Worm (Caenorhabditis elegans): ENCODE results near the gene ent-2.
A peak's percentile ranks its signal among the peaks of the same experiment; 100 is the strongest.

The ent-2 gene

DNA sequence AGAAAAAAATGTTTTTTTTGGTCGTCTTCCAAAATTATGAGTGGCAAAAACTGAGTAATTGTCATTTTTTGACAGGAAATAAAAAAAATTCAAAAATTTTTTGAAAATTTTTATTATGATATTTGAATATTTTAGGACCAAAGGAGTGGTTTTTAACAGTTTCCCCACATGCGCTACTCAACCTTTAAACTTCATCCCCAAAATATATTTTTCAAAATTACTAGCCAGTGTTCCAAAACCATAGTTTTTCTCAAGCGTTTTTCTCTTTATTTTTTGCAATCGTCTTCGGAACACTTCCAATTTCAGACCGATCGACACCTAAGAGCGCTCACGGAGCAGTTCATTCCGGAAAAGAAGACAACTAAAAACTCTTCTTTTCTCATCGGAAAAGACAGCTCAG is 23.9 kb upstream of the ent-2 start, which contains the start of gene K09A9.6:
Gene K09A9.6 (plus strand): TSS at position 301 of the 400 bp plus-strand sequence.
- TF ChIP-seq nhr-19 (GFP tag; conservative IDR thresholded peaks at IDR 0.05) (no peak), nhr-76 (tag; optimal IDR thresholded peaks at IDR 0.05) (no peak), nhr-12 (tag; optimal IDR thresholded peaks at IDR 0.05) (no peak), ztf-4 (tag; optimal IDR thresholded peaks at IDR 0.05) (no peak), elt-2 (tag; optimal IDR thresholded peaks at IDR 0.05) (no peak), egl-27 (tag; optimal IDR thresholded peaks at IDR 0.05) (no peak), unc-30 (tag; optimal IDR thresholded peaks at IDR 0.05) (no peak), zag-1 (tag; optimal IDR thresholded peaks at IDR 0.05) (no peak), fkh-10 (GFP tag; optimal IDR thresholded peaks at IDR 0.05) (no peak)

DNA sequence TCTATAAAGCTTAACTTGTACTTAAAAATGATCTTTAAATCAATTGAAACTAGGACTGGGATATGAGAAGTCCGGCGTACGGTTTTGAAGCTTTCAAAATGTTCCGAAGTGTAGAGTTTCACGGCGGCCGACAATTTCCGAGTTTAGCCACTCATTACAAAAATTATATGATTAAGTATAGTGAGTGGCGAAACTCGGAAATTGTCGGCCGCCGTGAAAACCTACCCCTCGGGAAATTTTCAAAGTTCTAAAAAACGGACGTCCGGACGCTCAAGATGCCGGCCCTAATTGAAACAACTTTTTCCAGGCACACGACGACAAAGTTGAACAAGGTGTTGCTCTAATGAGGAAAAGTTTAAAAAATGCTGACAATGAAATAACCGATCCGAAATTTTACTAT is 15.7 kb upstream of the ent-2 start:
- TF ChIP-seq xbp-1 (tag; optimal IDR thresholded peaks at IDR 0.05) (no peak), nhr-19 (GFP tag; conservative IDR thresholded peaks at IDR 0.05) (no peak), elt-2 (tag; optimal IDR thresholded peaks at IDR 0.05) (no peak), elt-3 (tag; optimal IDR thresholded peaks at IDR 0.05) (no peak), fkh-4 (tag; optimal IDR thresholded peaks at IDR 0.05; ENCODE audit: borderline replicate concordance) (no peak), egl-27 (tag; optimal IDR thresholded peaks at IDR 0.05) (no peak), dpl-1 (GFP tag; optimal IDR thresholded peaks at IDR 0.05) (no peak), fkh-8 (tag; optimal IDR thresholded peaks at IDR 0.05) (no peak), pqm-1 (tag; optimal IDR thresholded peaks at IDR 0.05) (no peak), ceh-90 (tag; optimal IDR thresholded peaks at IDR 0.05) (no peak), hlh-17 (GFP tag; optimal IDR thresholded peaks at IDR 0.05; ENCODE audit: borderline replicate concordance) (no peak), mdl-1 (tag; optimal IDR thresholded peaks at IDR 0.05) (no peak), skn-1 (tag; optimal IDR thresholded peaks at IDR 0.05) (no peak)

DNA sequence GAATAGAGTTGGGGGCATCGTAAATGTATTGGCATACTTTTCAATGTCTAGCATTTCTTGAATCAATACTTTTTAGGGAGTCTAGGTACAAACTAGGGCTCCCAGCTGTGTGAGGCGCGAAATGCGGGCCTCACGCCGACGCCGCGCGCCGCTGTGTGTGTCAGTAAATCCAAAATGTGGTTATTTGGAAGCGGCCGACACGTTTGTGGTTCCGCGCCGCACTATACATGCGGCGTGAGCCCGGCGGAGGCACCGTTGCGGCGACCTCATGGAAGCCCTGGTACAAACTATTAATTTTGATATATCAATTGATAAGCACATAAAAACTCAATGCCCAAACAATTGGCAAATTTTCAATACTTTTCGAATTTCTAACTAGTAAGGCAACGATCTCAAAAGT is 14.7 kb upstream of the ent-2 start:
- TF ChIP-seq nhr-19 (GFP tag; conservative IDR thresholded peaks at IDR 0.05), result no peak
- TF ChIP-seq C34B4.2 (tag; optimal IDR thresholded peaks at IDR 0.05), result no peak
- peak; percentile 30 for TF ChIP-seq snpc-4 (tag; optimal IDR thresholded peaks at IDR 0.05)
- TF ChIP-seq unc-130 (tag; optimal IDR thresholded peaks at IDR 0.05), result no peak

DNA sequence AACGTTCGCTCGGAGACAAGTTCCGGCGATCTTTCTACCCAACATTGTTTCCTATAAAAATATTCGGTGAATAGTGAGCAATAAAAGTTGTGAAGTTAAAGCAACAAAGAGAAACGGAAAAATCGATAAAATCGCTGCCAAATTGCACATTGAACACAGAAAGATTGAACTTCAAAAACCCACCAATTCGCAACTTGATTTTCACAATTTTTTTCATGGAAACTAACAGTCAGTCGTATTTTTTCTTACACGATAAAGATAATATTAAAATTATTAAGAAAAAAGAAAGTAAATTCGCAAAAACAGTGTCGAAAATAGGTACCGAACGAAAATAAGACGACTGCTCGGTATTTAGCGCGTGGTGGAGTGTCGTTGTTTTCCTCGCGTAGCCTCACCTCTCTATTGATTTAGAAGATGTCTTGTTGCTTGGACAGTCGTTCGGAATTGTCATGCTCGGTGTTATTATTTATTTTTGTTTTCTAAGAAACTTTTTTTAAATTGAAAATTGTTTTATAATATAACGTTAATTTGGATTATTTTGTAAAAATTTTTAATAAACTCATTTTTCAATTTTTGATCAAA is 10.4 kb upstream of the ent-2 start, which contains the start of gene gas-1:
Gene gas-1 (minus strand): TSS at position 51 of the 582 bp plus-strand sequence.
- TF ChIP-seq tlp-1 (tag; optimal IDR thresholded peaks at IDR 0.05), result no peak
- peak; percentile 10 for TF ChIP-seq nhr-20 (tag; optimal IDR thresholded peaks at IDR 0.05)
- peak; percentile 1 for TF ChIP-seq rnt-1 (tag; optimal IDR thresholded peaks at IDR 0.05)
- TF ChIP-seq nhr-85 (tag), result no peak
- TF ChIP-seq nhr-90 (tag; optimal IDR thresholded peaks at IDR 0.05; ENCODE audit: poor library complexity), result peak; percentile 13
- peak in 1 of 6 experiments; percentile 26 for TF ChIP-seq elt-3 (tag; optimal IDR thresholded peaks at IDR 0.05)
- peak; percentile 5 to 48 for TF ChIP-seq lin-35 (GFP tag; optimal IDR thresholded peaks at IDR 0.05)
- TF ChIP-seq jun-1 (tag; optimal IDR thresholded peaks at IDR 0.05), result no peak
- no peak for TF ChIP-seq ztf-11 (tag; optimal IDR thresholded peaks at IDR 0.05)
- TF ChIP-seq nhr-76 (tag; optimal IDR thresholded peaks at IDR 0.05), result no peak
- TF ChIP-seq ets-5 (GFP tag; IDR thresholded peaks at IDR 0.05), result no peak
- TF ChIP-seq C04F5.9 (tag; optimal IDR thresholded peaks at IDR 0.05), result no peak
- TF ChIP-seq efl-1 (optimal IDR thresholded peaks at IDR 0.05), result peak in 1 of 2 experiments; percentile 9
- peak in 1 of 2 experiments; percentile 7 for TF ChIP-seq efl-1 (GFP tag; optimal IDR thresholded peaks at IDR 0.05 in 1 of 2)
- no peak for TF ChIP-seq tbx-2 (tag; optimal IDR thresholded peaks at IDR 0.05)
- TF ChIP-seq nhr-47 (tag; optimal IDR thresholded peaks at IDR 0.05), result peak; percentile 24
- TF ChIP-seq dsc-1 (tag; optimal IDR thresholded peaks at IDR 0.05), result no peak
- TF ChIP-seq snu-23 (GFP tag; optimal IDR thresholded peaks at IDR 0.05), result peak; percentile 31
- no peak for TF ChIP-seq dpl-1 (GFP tag; optimal IDR thresholded peaks at IDR 0.05)
- TF ChIP-seq egl-27 (tag; optimal IDR thresholded peaks at IDR 0.05), result no peak
- TF ChIP-seq nhr-71 (tag; optimal IDR thresholded peaks at IDR 0.05), result peak; percentile 20
- no peak for TF ChIP-seq alr-1 (tag; optimal IDR thresholded peaks at IDR 0.05; ENCODE audit: borderline replicate concordance)
- no peak for TF ChIP-seq ceh-90 (tag; optimal IDR thresholded peaks at IDR 0.05)
- TF ChIP-seq sup-37 (GFP tag; optimal IDR thresholded peaks at IDR 0.05), result no peak
- TF ChIP-seq fkh-10 (GFP tag; optimal IDR thresholded peaks at IDR 0.05), result no peak
- no peak for TF ChIP-seq zip-4 (GFP tag; optimal IDR thresholded peaks at IDR 0.05)
- TF ChIP-seq efl-3 (GFP tag; optimal IDR thresholded peaks at IDR 0.05), result no peak

Data from whole organism, L1 larva.